Fruit fly (Drosophila melanogaster) whole organism, wandering third instar larva: Measurements from ENCODE around the gene CG14695.

Experiments used
- Hr78 ChIP-seq: fragments of >200 bp; optimal IDR thresholded peaks from 2 replicates; lab custom pipeline; 2017; ENCODE audit warnings: missing biosample characterization, missing genetic modification characterization
- N ChIP-seq: fragments of >200 bp; optimal IDR thresholded peaks from 2 replicates; lab custom pipeline; 2018; ENCODE audit warnings: missing biosample characterization, missing external identifiers, missing genetic modification characterization
- psq ChIP-seq: fragments of 200-800 bp; sonication (Bioruptor generic); optimal IDR thresholded peaks from 3 replicates; lab custom pipeline; 2017; ENCODE audit warnings: missing biosample characterization, mild to moderate bottlenecking, missing genetic modification characterization, moderate library complexity
- woc ChIP-seq: sonication (Bioruptor generic); optimal IDR thresholded peaks from 2 replicates; lab custom pipeline; 2016; ENCODE audit warnings: missing biosample characterization, mild to moderate bottlenecking, missing genetic modification characterization

DNA sequence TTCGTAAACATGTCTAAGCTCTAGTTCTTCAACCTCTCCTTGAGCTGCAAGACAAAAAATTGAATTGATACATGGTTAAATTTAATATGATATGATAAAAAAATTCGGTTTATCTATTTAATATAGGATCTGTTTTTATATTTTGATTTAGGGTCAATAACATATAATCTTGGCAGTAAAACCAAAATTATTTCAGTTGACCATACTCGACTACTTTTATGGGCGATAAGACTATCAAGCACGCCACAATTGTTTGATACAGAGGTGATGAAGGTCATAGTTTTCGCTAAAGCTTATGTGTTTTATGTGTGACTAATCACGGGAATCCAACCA is 9.1 kb upstream of the CG14695 start:
- TF ChIP-seq woc, result no peak
- TF ChIP-seq N, result no peak
- TF ChIP-seq Hr78 (GFP tag; lab: Kevin White, UChicago), result no peak
- no peak for TF ChIP-seq psq (GFP tag; lab: Kevin White, UChicago)
